Fruit fly (Drosophila melanogaster) whole organism, embryonic: ENCODE data around the gene CG2533.

Experiments
- CG10209 ChIP-seq: fragments of 200-800 bp; sonication (Bioruptor generic); optimal IDR thresholded peaks from 3 replicates; lab custom pipeline; 2017; ENCODE audit warnings: missing biosample characterization, mild to moderate bottlenecking, missing genetic modification characterization, missing genetic modification reagents
- CG1024 ChIP-seq: fragments of 200-800 bp; sonication (Bioruptor generic); IDR thresholded peaks from 2 replicates; pipeline ENCODE4 v1.3.6; 2022; ENCODE audit warnings: missing biosample characterization, missing genetic modification characterization
- CG10267 ChIP-seq: fragments of 200-800 bp; sonication (Bioruptor generic); optimal IDR thresholded peaks from 2 replicates; lab custom pipeline; 2018; ENCODE audit warnings: missing biosample characterization, mild to moderate bottlenecking, missing genetic modification characterization, moderate library complexity
- CG10366 ChIP-seq: fragments of 200-800 bp; sonication (Bioruptor generic); IDR thresholded peaks from 2 replicates; pipeline ENCODE4 v1.3.6; 2022; ENCODE audit warnings: missing biosample characterization, missing genetic modification characterization
- CG10654 ChIP-seq: fragments of 200-800 bp; sonication (Bioruptor generic); optimal IDR thresholded peaks from 2 replicates; lab custom pipeline; 2016; ENCODE audit warnings: missing biosample characterization, missing genetic modification characterization
- CG11247 ChIP-seq: fragments of 200-800 bp; sonication (Bioruptor generic); IDR thresholded peaks from 2 replicates; pipeline ENCODE4 v1.3.6; 2022; ENCODE audit warnings: missing biosample characterization, missing genetic modification characterization
- CG11504 ChIP-seq: fragments of 200-800 bp; sonication (Bioruptor generic); optimal IDR thresholded peaks from 3 replicates; lab custom pipeline; 2019; ENCODE audit warnings: missing biosample characterization, mild to moderate bottlenecking, missing genetic modification characterization, moderate library complexity
- CG12236 ChIP-seq: fragments of 200-800 bp; sonication (Bioruptor generic); optimal IDR thresholded peaks from 2 replicates; lab custom pipeline; 2016; ENCODE audit warnings: missing biosample characterization, missing genetic modification characterization
- CG14710 ChIP-seq: fragments of 200-800 bp; sonication (Bioruptor generic); optimal IDR thresholded peaks from 3 replicates; lab custom pipeline; 2019; ENCODE audit warnings: missing biosample characterization, mild to moderate bottlenecking, missing genetic modification characterization, moderate library complexity
- CG14860 ChIP-seq: fragments of 200-800 bp; sonication (Bioruptor generic); IDR thresholded peaks from 3 replicates; pipeline ENCODE4 v1.3.6; 2022; ENCODE audit warnings: missing biosample characterization, missing genetic modification characterization; ENCODE audit not compliant: partially characterized antibody
- CG1529 ChIP-seq: fragments of 200-800 bp; sonication (Bioruptor generic); optimal IDR thresholded peaks from 3 replicates; lab custom pipeline; 2018; ENCODE audit warnings: missing biosample characterization, missing genetic modification characterization
- CG17385 ChIP-seq: fragments of 200-800 bp; sonication (Bioruptor generic); optimal IDR thresholded peaks from 3 replicates; lab custom pipeline; 2018; ENCODE audit warnings: missing biosample characterization, mild to moderate bottlenecking, missing genetic modification characterization
- CG3407 ChIP-seq: fragments of 200-800 bp; sonication (Bioruptor generic); optimal IDR thresholded peaks from 2 replicates; lab custom pipeline; 2018; ENCODE audit warnings: missing biosample characterization, mild to moderate bottlenecking, missing genetic modification characterization
- CG4854 ChIP-seq: fragments of 200-800 bp; sonication (Bioruptor generic); optimal IDR thresholded peaks from 2 replicates; lab custom pipeline; 2016; ENCODE audit warnings: missing biosample characterization, missing genetic modification characterization, inconsistent platforms
- CG5953 ChIP-seq: fragments of 200-800 bp; sonication (Bioruptor generic); IDR thresholded peaks from 2 replicates; pipeline ENCODE4 v1.3.6; 2022; ENCODE audit warnings: missing biosample characterization, missing genetic modification characterization
- CG9817 ChIP-seq: fragments of 200-800 bp; sonication (Bioruptor generic); optimal IDR thresholded peaks from 2 replicates; lab custom pipeline; 2018; ENCODE audit warnings: missing biosample characterization, mild to moderate bottlenecking, missing genetic modification characterization, moderate library complexity
- CG9932 ChIP-seq: fragments of 200-800 bp; sonication (Bioruptor generic); IDR thresholded peaks from 2 replicates; pipeline ENCODE4 v1.3.6; 2022; ENCODE audit warnings: missing biosample characterization, missing genetic modification characterization
- Dbx ChIP-seq: fragments of 200-800 bp; sonication (Bioruptor generic); IDR thresholded peaks from 3 replicates; pipeline ENCODE4 v1.3.6; 2022; ENCODE audit warnings: missing biosample characterization, missing genetic modification characterization
- Dip3 ChIP-seq: fragments of 200-800 bp; sonication (Bioruptor generic); optimal IDR thresholded peaks from 3 replicates; lab custom pipeline; 2016; ENCODE audit warnings: missing biosample characterization, missing genetic modification characterization
- Dp ChIP-seq: fragments of 200-800 bp; sonication (Bioruptor generic); optimal IDR thresholded peaks from 2 replicates; lab custom pipeline; 2018; ENCODE audit warnings: missing biosample characterization, mild to moderate bottlenecking, missing genetic modification characterization, moderate library complexity
- Drgx ChIP-seq: fragments of 200-800 bp; sonication (Bioruptor generic); IDR thresholded peaks from 2 replicates; pipeline ENCODE4 v1.3.6; 2022; ENCODE audit warnings: missing biosample characterization, missing genetic modification characterization
- Ets65A ChIP-seq: fragments of 200-800 bp; sonication (Bioruptor generic); peaks from one replicate; lab custom pipeline; 2016; ENCODE audit warnings: missing biosample characterization, missing genetic modification characterization
- Lim3 ChIP-seq: fragments of 200-800 bp; sonication (Bioruptor generic); IDR thresholded peaks from 2 replicates; pipeline ENCODE4 v1.3.6; 2022; ENCODE audit warnings: missing biosample characterization, missing genetic modification characterization
- Med ChIP-seq: fragments of 200-800 bp; sonication (Bioruptor generic); peaks from one replicate; lab custom pipeline; 2016; ENCODE audit warnings: missing biosample characterization, missing genetic modification characterization, mild to moderate bottlenecking, inconsistent platforms, moderate library complexity
- Oaz ChIP-seq: fragments of 200-800 bp; sonication (Bioruptor generic); IDR thresholded peaks from 2 replicates; pipeline ENCODE4 v1.3.6; 2022; ENCODE audit warnings: missing biosample characterization, missing genetic modification characterization
- Sry-β ChIP-seq: fragments of 200-800 bp; sonication (Bioruptor generic); optimal IDR thresholded peaks from 2 replicates; lab custom pipeline; 2018; ENCODE audit warnings: missing biosample characterization, mild to moderate bottlenecking, missing genetic modification characterization, moderate library complexity
- bcd ChIP-seq: fragments of 200-800 bp; sonication (Bioruptor generic); optimal IDR thresholded peaks from 2 replicates; lab custom pipeline; 2017; ENCODE audit warnings: missing biosample characterization, mild to moderate bottlenecking, missing genetic modification characterization
- bowl ChIP-seq: fragments of 200-800 bp; sonication (Bioruptor generic); IDR thresholded peaks from 2 replicates; pipeline ENCODE4 v1.3.6; 2022; ENCODE audit warnings: missing biosample characterization, missing genetic modification characterization
- br ChIP-seq: fragments of >200 bp; optimal IDR thresholded peaks from 2 replicates; lab custom pipeline; 2017
- crp ChIP-seq, 2 experiments: fragments of 200-800 bp; sonication (Bioruptor generic); optimal IDR thresholded peaks; 2 replicates in 1 of 2; 3 replicates in 1 of 2; lab custom pipeline; 2017; ENCODE audit warnings: missing biosample characterization in 2 of 2, missing genetic modification characterization in 2 of 2, mild to moderate bottlenecking in 1 of 2, moderate library complexity in 1 of 2
- ems ChIP-seq: fragments of 200-800 bp; sonication (Bioruptor generic); optimal IDR thresholded peaks from 3 replicates; lab custom pipeline; 2016; ENCODE audit warnings: missing biosample characterization, missing genetic modification characterization
- eyg ChIP-seq: fragments of 200-800 bp; sonication (Bioruptor generic); optimal IDR thresholded peaks from 3 replicates; lab custom pipeline; 2016; ENCODE audit warnings: missing biosample characterization, missing genetic modification characterization
- grau ChIP-seq: fragments of 200-800 bp; optimal IDR thresholded peaks from 3 replicates; lab custom pipeline; 2019; ENCODE audit warnings: missing biosample characterization, mild to moderate bottlenecking, missing genetic modification characterization, moderate library complexity
- gsb-n ChIP-seq: fragments of 200-800 bp; sonication (Bioruptor generic); optimal IDR thresholded peaks from 3 replicates; lab custom pipeline; 2018; ENCODE audit warnings: missing biosample characterization, mild to moderate bottlenecking, missing genetic modification characterization
- h ChIP-seq: fragments of >200 bp; optimal IDR thresholded peaks from 2 replicates; lab custom pipeline; 2017
- hb ChIP-seq: fragments of 200-800 bp; sonication (Bioruptor generic); IDR thresholded peaks from 3 replicates; pipeline ENCODE4 v1.3.6; 2022; ENCODE audit warnings: missing biosample characterization, missing genetic modification characterization; ENCODE audit not compliant: partially characterized antibody
- ind ChIP-seq: fragments of 200-800 bp; sonication (Bioruptor generic); optimal IDR thresholded peaks from 3 replicates; lab custom pipeline; 2016; ENCODE audit warnings: missing biosample characterization, missing genetic modification characterization
- jumu ChIP-seq: fragments of 200-800 bp; sonication (Bioruptor generic); optimal IDR thresholded peaks from 3 replicates; lab custom pipeline; 2016; ENCODE audit warnings: missing biosample characterization, missing genetic modification characterization
- lbe ChIP-seq: fragments of 200-800 bp; sonication (Bioruptor generic); optimal IDR thresholded peaks from 2 replicates; lab custom pipeline; 2016; ENCODE audit warnings: missing biosample characterization, mild to moderate bottlenecking, missing genetic modification characterization
- luna ChIP-seq: fragments of 200-800 bp; sonication (Bioruptor generic); optimal IDR thresholded peaks from 2 replicates; lab custom pipeline; 2016; ENCODE audit warnings: missing biosample characterization, missing genetic modification characterization
- mam ChIP-seq: fragments of 200-800 bp; sonication (Bioruptor generic); optimal IDR thresholded peaks from 3 replicates; lab custom pipeline; 2016; ENCODE audit warnings: missing biosample characterization, missing genetic modification characterization
- nom ChIP-seq: fragments of 200-800 bp; sonication (Bioruptor generic); optimal IDR thresholded peaks from 2 replicates; lab custom pipeline; 2017; ENCODE audit warnings: missing biosample characterization, missing genetic modification characterization, mild to moderate bottlenecking, moderate library complexity, missing genetic modification reagents
- otp ChIP-seq: fragments of 200-800 bp; sonication (Bioruptor generic); IDR thresholded peaks from 3 replicates; pipeline ENCODE4, ENCODE4 v1.3.6; 2022; ENCODE audit warnings: missing biosample characterization, missing genetic modification characterization
- phol ChIP-seq: fragments of 200-800 bp; sonication (Bioruptor generic); optimal IDR thresholded peaks from 3 replicates; lab custom pipeline; 2018; ENCODE audit warnings: missing biosample characterization, mild to moderate bottlenecking, missing genetic modification characterization, moderate library complexity
- pnt ChIP-seq: fragments of 200-800 bp; sonication (Bioruptor generic); optimal IDR thresholded peaks from 3 replicates; lab custom pipeline; 2016; ENCODE audit warnings: missing biosample characterization, missing genetic modification characterization
- row ChIP-seq: fragments of 200-800 bp; sonication (Bioruptor generic); IDR thresholded peaks from 3 replicates; pipeline ENCODE4 v1.3.6; 2022; ENCODE audit warnings: missing biosample characterization, missing genetic modification characterization
- shn ChIP-seq: fragments of 200-800 bp; sonication (Bioruptor generic); optimal IDR thresholded peaks from 3 replicates; lab custom pipeline; 2016; ENCODE audit warnings: missing biosample characterization, missing genetic modification characterization
- sisA ChIP-seq: fragments of 200-800 bp; sonication (Bioruptor generic); IDR thresholded peaks from 2 replicates; pipeline ENCODE4 v1.3.6; 2022; ENCODE audit warnings: missing biosample characterization, missing genetic modification characterization
- trem ChIP-seq: fragments of 200-800 bp; optimal IDR thresholded peaks from 3 replicates; lab custom pipeline; 2019; ENCODE audit warnings: missing biosample characterization, mild to moderate bottlenecking, missing genetic modification characterization, moderate library complexity
- wdn ChIP-seq: fragments of 200-800 bp; sonication (Bioruptor generic); IDR thresholded peaks from 2 replicates; pipeline ENCODE4 v1.3.6; 2022; ENCODE audit warnings: missing biosample characterization, missing genetic modification characterization
- zen ChIP-seq: fragments of 200-800 bp; sonication (Bioruptor generic); optimal IDR thresholded peaks from 3 replicates; lab custom pipeline; 2018; ENCODE audit warnings: missing biosample characterization, mild to moderate bottlenecking, missing genetic modification characterization, moderate library complexity
- zfh1 ChIP-seq: fragments of 200-800 bp; sonication (Bioruptor generic); IDR thresholded peaks from 3 replicates; pipeline ENCODE4 v1.3.6; 2022; ENCODE audit warnings: missing biosample characterization, missing genetic modification characterization

CG2533 gene

dm6 chrX:11572270-11572914 lies 31.6 kb downstream of the CG2533 start, which contains the start of the genes Kmn1 and Reepl1:
Gene Kmn1 (minus strand): TSS chrX:11572442.
Gene Reepl1 (plus strand): TSS chrX:11572707.
- TF ChIP-seq nom (GFP tag; lab: Kevin White, UChicago) (no peak), mam (GFP tag; lab: Kevin White, UChicago) (peak; percentile 5), hb (no peak), otp (GFP tag; lab: Robert Waterston, UW) (no peak), Drgx (GFP tag; lab: Robert Waterston, UW) (no peak), crp (GFP tag; optimal IDR thresholded peaks at IDR 0.05; lab: Kevin White, UChicago) (peak in 1 of 2 experiments; percentile 70), CG3407 (GFP tag; lab: Kevin White, UChicago) (no peak), zen (tag; lab: Kevin White, UChicago) (no peak), Dbx (no peak), CG9932 (GFP tag; lab: Robert Waterston, UW) (peak; percentile 39; the same call in 1 of the 2 replicates), shn (GFP tag; lab: Kevin White, UChicago) (no peak), Dip3 (no peak), jumu (peak; percentile 21), wdn (GFP tag; lab: Robert Waterston, UW) (no peak), lbe (no peak), eyg (GFP tag; lab: Kevin White, UChicago) (no peak), gsb-n (tag; lab: Kevin White, UChicago) (no peak), CG10209 (GFP tag; lab: Kevin White, UChicago) (no peak), br (no peak), row (GFP tag; lab: Robert Waterston, UW) (peak; percentile 72), CG10654 (GFP tag; lab: Kevin White, UChicago) (no peak), bowl (GFP tag; lab: Robert Waterston, UW) (no peak), CG1024 (no peak), Lim3 (GFP tag; lab: Robert Waterston, UW) (no peak), CG17385 (GFP tag; lab: Kevin White, UChicago) (no peak), ems (no peak), CG11247 (GFP tag; lab: Robert Waterston, UW) (no peak), trem (tag; lab: Kevin White, UChicago) (no peak), h (lab: Kevin White, UChicago) (no peak), ind (GFP tag; lab: Kevin White, UChicago) (peak; percentile 7), Ets65A (GFP tag; lab: Kevin White, UChicago) (no peak), sisA (GFP tag; lab: Robert Waterston, UW) (0 out of 2 replicates have a peak, but pooled peaks have one; percentile 15), zfh1 (GFP tag; lab: Robert Waterston, UW) (no peak), Med (GFP tag; lab: Kevin White, UChicago) (peak; percentile 19), luna (GFP tag; lab: Kevin White, UChicago) (no peak), CG12236 (GFP tag; lab: Kevin White, UChicago) (no peak), Dp (GFP tag; lab: Kevin White, UChicago) (peak; percentile 45), pnt (peak; percentile 3), CG1529 (no peak), phol (tag; lab: Kevin White, UChicago) (peak; percentile 15), CG14860 (GFP tag; lab: Robert Waterston, UW) (no peak), Oaz (GFP tag; lab: Robert Waterston, UW) (no peak), CG10366 (GFP tag; lab: Robert Waterston, UW) (no peak), CG4854 (GFP tag; lab: Kevin White, UChicago) (no peak), Sry-β (GFP tag; lab: Kevin White, UChicago) (peak; percentile 88), CG11504 (tag; lab: Kevin White, UChicago) (no peak), CG14710 (tag; lab: Kevin White, UChicago) (peak; percentile 2), CG10267 (tag; lab: Kevin White, UChicago) (peak; percentile 74), bcd (GFP tag; lab: Kevin White, UChicago) (no peak), CG5953 (GFP tag; lab: Robert Waterston, UW) (no peak), CG9817 (tag; lab: Kevin White, UChicago) (peak; percentile 10), grau (tag; lab: Kevin White, UChicago) (peak; percentile 3)
